Fruit fly (Drosophila melanogaster) whole organism, embryonic: Measurements from ENCODE around the gene LManV.

ENCODE experiments used
- Adf1 ChIP-seq: fragments of 200-800 bp; sonication (Bioruptor generic); IDR thresholded peaks from 2 replicates; pipeline ENCODE4 v1.3.6; 2022; ENCODE audit warnings: missing biosample characterization, missing genetic modification characterization
- Antp ChIP-seq: fragments of 200-800 bp; sonication (Bioruptor generic); optimal IDR thresholded peaks from 3 replicates; lab custom pipeline; 2016; ENCODE audit warnings: missing biosample characterization, missing genetic modification characterization
- Asciz ChIP-seq: fragments of 200-800 bp; sonication (Bioruptor generic); optimal IDR thresholded peaks from 2 replicates; lab custom pipeline; 2017; ENCODE audit warnings: missing biosample characterization, mild to moderate bottlenecking, missing genetic modification characterization, missing genetic modification reagents
- CG10274 ChIP-seq: fragments of 200-800 bp; sonication (Bioruptor generic); optimal IDR thresholded peaks from 3 replicates; lab custom pipeline; 2017; ENCODE audit warnings: missing biosample characterization, mild to moderate bottlenecking, missing genetic modification characterization
- CG11456 ChIP-seq: fragments of 200-800 bp; sonication (Bioruptor generic); IDR thresholded peaks from 3 replicates; pipeline ENCODE4 v1.3.6; 2022; ENCODE audit warnings: missing biosample characterization, missing genetic modification characterization
- CG12071 ChIP-seq: fragments of 200-800 bp; sonication (Bioruptor generic); optimal IDR thresholded peaks from 3 replicates; lab custom pipeline; 2018; ENCODE audit warnings: missing biosample characterization, mild to moderate bottlenecking, missing genetic modification characterization
- CG12236 ChIP-seq: fragments of 200-800 bp; sonication (Bioruptor generic); optimal IDR thresholded peaks from 2 replicates; lab custom pipeline; 2016; ENCODE audit warnings: missing biosample characterization, missing genetic modification characterization
- CG18262 ChIP-seq: fragments of 200-800 bp; optimal IDR thresholded peaks from 3 replicates; lab custom pipeline; 2019; ENCODE audit warnings: missing biosample characterization, mild to moderate bottlenecking, missing genetic modification characterization, moderate library complexity
- CG2678 ChIP-seq: fragments of 200-800 bp; sonication (Bioruptor generic); optimal IDR thresholded peaks from 3 replicates; lab custom pipeline; 2019; ENCODE audit warnings: missing biosample characterization, mild to moderate bottlenecking, missing genetic modification characterization, moderate library complexity
- CG30020 ChIP-seq: fragments of 200-800 bp; optimal IDR thresholded peaks from 2 replicates; lab custom pipeline; 2019; ENCODE audit warnings: missing biosample characterization, mild to moderate bottlenecking, missing genetic modification characterization, moderate library complexity
- CG31388 ChIP-seq: fragments of 200-800 bp; sonication (Bioruptor generic); optimal IDR thresholded peaks from 2 replicates; lab custom pipeline; 2016; ENCODE audit warnings: missing biosample characterization, missing genetic modification characterization
- CG31441 ChIP-seq: fragments of 200-800 bp; sonication (Bioruptor generic); IDR thresholded peaks from 2 replicates; pipeline ENCODE4 v1.3.6; 2022; ENCODE audit warnings: missing biosample characterization, missing genetic modification characterization
- CG32772 ChIP-seq: fragments of 200-800 bp; sonication (Bioruptor generic); IDR thresholded peaks from 2 replicates; pipeline ENCODE4 v1.3.6; 2022; ENCODE audit warnings: missing biosample characterization, missing genetic modification characterization
- CG4282 ChIP-seq: fragments of 200-800 bp; sonication (Bioruptor generic); optimal IDR thresholded peaks from 2 replicates; lab custom pipeline; 2016; ENCODE audit warnings: missing biosample characterization, missing genetic modification characterization
- CG43689 ChIP-seq: fragments of 200-800 bp; sonication (Bioruptor generic); IDR thresholded peaks from 2 replicates; pipeline ENCODE4 v1.3.6; 2022; ENCODE audit warnings: missing biosample characterization, missing genetic modification characterization
- CG4854 ChIP-seq: fragments of 200-800 bp; sonication (Bioruptor generic); optimal IDR thresholded peaks from 2 replicates; lab custom pipeline; 2016; ENCODE audit warnings: missing biosample characterization, missing genetic modification characterization, inconsistent platforms
- CG6254 ChIP-seq: fragments of 200-800 bp; sonication (Bioruptor generic); optimal IDR thresholded peaks from 3 replicates; lab custom pipeline; 2017; ENCODE audit warnings: mild to moderate bottlenecking, missing biosample characterization, missing genetic modification reagents, missing genetic modification characterization
- CG6654 ChIP-seq: fragments of 200-800 bp; sonication (Bioruptor generic); optimal IDR thresholded peaks from 2 replicates; lab custom pipeline; 2017; ENCODE audit warnings: missing biosample characterization, mild to moderate bottlenecking, missing genetic modification characterization
- CG6813 ChIP-seq: fragments of 200-800 bp; sonication (Bioruptor generic); optimal IDR thresholded peaks from 2 replicates; lab custom pipeline; 2017; ENCODE audit warnings: missing biosample characterization, missing genetic modification characterization, mild to moderate bottlenecking, moderate library complexity, missing genetic modification reagents
- CG9437 ChIP-seq: fragments of 200-800 bp; sonication (Bioruptor generic); optimal IDR thresholded peaks from 2 replicates; lab custom pipeline; 2018; ENCODE audit warnings: missing biosample characterization, mild to moderate bottlenecking, missing genetic modification characterization
- Chrac-16 ChIP-seq: fragments of 200-800 bp; sonication (Bioruptor generic); optimal IDR thresholded peaks from 3 replicates; lab custom pipeline; 2016; ENCODE audit warnings: missing biosample characterization, missing genetic modification characterization
- Dek ChIP-seq: fragments of 200-800 bp; sonication (Bioruptor generic); optimal IDR thresholded peaks from 3 replicates; lab custom pipeline; 2019; ENCODE audit warnings: missing biosample characterization, mild to moderate bottlenecking, missing genetic modification characterization, moderate library complexity
- Ets65A ChIP-seq: fragments of 200-800 bp; sonication (Bioruptor generic); peaks from one replicate; lab custom pipeline; 2016; ENCODE audit warnings: missing biosample characterization, missing genetic modification characterization
- Hr39 ChIP-seq: fragments of >200 bp; optimal IDR thresholded peaks from 2 replicates; lab custom pipeline; 2017
- Kr ChIP-seq: fragments of 200-800 bp; sonication (Bioruptor generic); optimal IDR thresholded peaks from 2 replicates; lab custom pipeline; 2017; ENCODE audit warnings: missing biosample characterization, mild to moderate bottlenecking, missing genetic modification characterization
- Meics ChIP-seq: fragments of 200-800 bp; sonication (Bioruptor generic); optimal IDR thresholded peaks from 2 replicates; lab custom pipeline; 2017; ENCODE audit warnings: missing biosample characterization, mild to moderate bottlenecking, missing genetic modification characterization
- NFAT ChIP-seq: fragments of 200-800 bp; sonication (Bioruptor generic); IDR thresholded peaks from 2 replicates; pipeline ENCODE4 v1.3.6; 2022; ENCODE audit warnings: missing biosample characterization, missing genetic modification characterization
- Neu2 ChIP-seq: fragments of 200-800 bp; sonication (Bioruptor generic); optimal IDR thresholded peaks from 3 replicates; lab custom pipeline; 2016; ENCODE audit warnings: missing biosample characterization, missing genetic modification characterization, borderline replicate concordance
- Ravus ChIP-seq: fragments of 200-800 bp; sonication (Bioruptor generic); IDR thresholded peaks from 2 replicates; pipeline ENCODE4 v1.3.6; 2022; ENCODE audit warnings: missing biosample characterization, missing genetic modification characterization
- Ssrp ChIP-seq: fragments of 200-800 bp; sonication (Bioruptor generic); optimal IDR thresholded peaks from 2 replicates; lab custom pipeline; 2018; ENCODE audit warnings: missing biosample characterization, mild to moderate bottlenecking, missing genetic modification characterization, moderate library complexity
- ap ChIP-seq: fragments of 200-800 bp; sonication (Bioruptor generic); IDR thresholded peaks from 2 replicates; pipeline ENCODE4 v1.3.6; 2022; ENCODE audit warnings: missing biosample characterization, missing genetic modification characterization
- ato ChIP-seq: fragments of 200-800 bp; sonication (Bioruptor generic); IDR thresholded peaks from 2 replicates; pipeline ENCODE4 v1.3.6; 2022; ENCODE audit warnings: missing biosample characterization, missing genetic modification characterization; ENCODE audit not compliant: partially characterized antibody
- bowl ChIP-seq: fragments of 200-800 bp; sonication (Bioruptor generic); IDR thresholded peaks from 2 replicates; pipeline ENCODE4 v1.3.6; 2022; ENCODE audit warnings: missing biosample characterization, missing genetic modification characterization
- bsh ChIP-seq, 2 experiments: fragments of 200-800 bp; sonication (Bioruptor generic); optimal IDR thresholded peaks; 2 replicates each; lab custom pipeline; 2017 to 2018; ENCODE audit warnings: mild to moderate bottlenecking in 2 of 2, missing biosample characterization in 2 of 2, missing genetic modification characterization in 2 of 2, moderate library complexity in 1 of 2
- chinmo ChIP-seq: fragments of 200-800 bp; sonication (Bioruptor generic); IDR thresholded peaks from 4 replicates; pipeline ENCODE4 v1.3.6; 2022; ENCODE audit warnings: missing biosample characterization, missing genetic modification characterization; ENCODE audit not compliant: partially characterized antibody
- dati ChIP-seq: fragments of 200-800 bp; sonication (Bioruptor generic); IDR thresholded peaks from 2 replicates; pipeline ENCODE4 v1.3.6; 2022; ENCODE audit warnings: missing biosample characterization, missing genetic modification characterization
- exex ChIP-seq: fragments of 200-800 bp; sonication (Bioruptor generic); optimal IDR thresholded peaks from 4 replicates; lab custom pipeline; 2018; ENCODE audit warnings: missing biosample characterization, mild to moderate bottlenecking, missing genetic modification characterization, moderate library complexity
- fru ChIP-seq: fragments of >200 bp; optimal IDR thresholded peaks from 2 replicates; lab custom pipeline; 2017
- gcm ChIP-seq: fragments of 200-800 bp; sonication (Bioruptor generic); optimal IDR thresholded peaks from 2 replicates; lab custom pipeline; 2019; ENCODE audit warnings: missing biosample characterization, mild to moderate bottlenecking, missing genetic modification characterization, moderate library complexity
- ind ChIP-seq: fragments of 200-800 bp; sonication (Bioruptor generic); optimal IDR thresholded peaks from 3 replicates; lab custom pipeline; 2016; ENCODE audit warnings: missing biosample characterization, missing genetic modification characterization
- lbe ChIP-seq: fragments of 200-800 bp; sonication (Bioruptor generic); optimal IDR thresholded peaks from 2 replicates; lab custom pipeline; 2016; ENCODE audit warnings: missing biosample characterization, mild to moderate bottlenecking, missing genetic modification characterization
- lilli ChIP-seq: fragments of 200-800 bp; sonication (Bioruptor generic); optimal IDR thresholded peaks from 3 replicates; lab custom pipeline; 2016; ENCODE audit warnings: missing biosample characterization, missing genetic modification characterization
- nerfin-2 ChIP-seq: fragments of 200-800 bp; sonication (Bioruptor generic); IDR thresholded peaks from 2 replicates; pipeline ENCODE4 v1.3.6; 2022; ENCODE audit warnings: missing biosample characterization, missing genetic modification characterization; ENCODE audit not compliant: partially characterized antibody
- nom ChIP-seq: fragments of 200-800 bp; sonication (Bioruptor generic); optimal IDR thresholded peaks from 2 replicates; lab custom pipeline; 2017; ENCODE audit warnings: missing biosample characterization, missing genetic modification characterization, mild to moderate bottlenecking, moderate library complexity, missing genetic modification reagents
- odd ChIP-seq: fragments of 200-800 bp; sonication (Bioruptor generic); optimal IDR thresholded peaks from 2 replicates; lab custom pipeline; 2017; ENCODE audit warnings: missing biosample characterization, mild to moderate bottlenecking, missing genetic modification characterization
- ranshi ChIP-seq: fragments of 200-800 bp; sonication (Bioruptor generic); IDR thresholded peaks from 2 replicates; pipeline ENCODE4 v1.3.6; 2022; ENCODE audit warnings: missing biosample characterization, missing genetic modification characterization
- sens-2 ChIP-seq: fragments of 200-800 bp; sonication (Bioruptor generic); IDR thresholded peaks from 2 replicates; pipeline ENCODE4 v1.3.6; 2022; ENCODE audit warnings: missing biosample characterization, missing genetic modification characterization
- sr ChIP-seq: fragments of 200-800 bp; sonication (Bioruptor generic); IDR thresholded peaks from 3 replicates; pipeline ENCODE4 v1.3.6; 2022; ENCODE audit warnings: missing biosample characterization, missing genetic modification characterization
- tap ChIP-seq: fragments of 200-800 bp; optimal IDR thresholded peaks from 3 replicates; lab custom pipeline; 2019; ENCODE audit warnings: missing biosample characterization, mild to moderate bottlenecking, missing genetic modification characterization, moderate library complexity
- tna ChIP-seq: fragments of 200-800 bp; sonication (Bioruptor generic); IDR thresholded peaks from 2 replicates; pipeline ENCODE4 v1.3.6; 2022; ENCODE audit warnings: missing biosample characterization, missing genetic modification characterization; ENCODE audit not compliant: partially characterized antibody
- zen2 ChIP-seq: fragments of 200-800 bp; sonication (Bioruptor generic); IDR thresholded peaks from 3 replicates; pipeline ENCODE4 v1.3.6; 2022; ENCODE audit warnings: missing biosample characterization, missing genetic modification characterization; ENCODE audit not compliant: partially characterized antibody
- zfh2 ChIP-seq: fragments of 200-800 bp; sonication (Bioruptor generic); optimal IDR thresholded peaks from 2 replicates; lab custom pipeline; 2016; ENCODE audit warnings: missing biosample characterization, missing genetic modification characterization

LManV gene

DNA sequence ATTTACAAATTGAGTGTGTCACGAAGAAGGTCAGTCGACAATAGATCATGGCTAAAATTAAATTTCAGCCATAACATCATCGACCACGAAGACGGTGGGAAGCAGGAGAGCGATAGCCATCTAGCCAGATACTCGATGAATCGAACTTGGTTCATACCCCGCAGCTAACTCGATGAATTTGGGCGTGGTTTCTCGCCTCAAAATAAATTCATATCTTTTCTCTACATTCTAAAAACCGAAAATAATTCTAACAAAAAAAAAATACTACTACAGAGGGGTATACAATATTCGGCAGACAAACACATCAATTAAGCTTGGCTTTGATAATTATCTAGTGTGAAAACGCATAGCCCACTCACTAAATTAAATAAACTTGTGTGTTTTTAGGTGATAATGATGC is 43.4 kb downstream of the LManV start (continued):
- TF ChIP-seq CG18262 (tag; lab: Kevin White, UChicago) (no peak), CG30020 (tag; lab: Kevin White, UChicago) (no peak), Chrac-16 (GFP tag; lab: Kevin White, UChicago) (peak; percentile 23), CG4854 (GFP tag; lab: Kevin White, UChicago) (no peak), ap (no peak), CG4282 (GFP tag; lab: Kevin White, UChicago) (no peak), Adf1 (GFP tag; lab: Robert Waterston, UW) (no peak), nom (no peak), Meics (GFP tag; lab: Kevin White, UChicago) (no peak), zfh2 (peak; percentile 33), Kr (no peak), lbe (no peak), Hr39 (lab: Kevin White, UChicago) (no peak), sr (peak; percentile 30; the same call in 1 of the 3 replicates), fru (lab: Kevin White, UChicago) (no peak), CG11456 (GFP tag; lab: Robert Waterston, UW) (no peak), dati (GFP tag; lab: Robert Waterston, UW) (no peak), nerfin-2 (GFP tag; lab: Robert Waterston, UW) (no peak), ind (GFP tag; lab: Kevin White, UChicago) (peak; percentile 32), tap (no peak), bsh (GFP tag; optimal IDR thresholded peaks at IDR 0.05; lab: Kevin White, UChicago) (no peak), CG2678 (tag; lab: Kevin White, UChicago) (peak; percentile 46), CG12071 (GFP tag; lab: Kevin White, UChicago) (no peak), Asciz (GFP tag; lab: Kevin White, UChicago) (no peak), CG31388 (GFP tag; lab: Kevin White, UChicago) (no peak), Antp (no peak), ato (GFP tag; lab: Robert Waterston, UW) (no peak), Ets65A (no peak), gcm (GFP tag; lab: Kevin White, UChicago) (no peak), NFAT (no peak), exex (tag; lab: Kevin White, UChicago) (no peak), CG12236 (GFP tag; lab: Kevin White, UChicago) (no peak), tna (GFP tag; lab: Robert Waterston, UW) (no peak), bowl (no peak), Ssrp (tag; lab: Kevin White, UChicago) (no peak), CG6654 (no peak), CG9437 (peak; percentile 2), odd (GFP tag; lab: Kevin White, UChicago) (no peak), CG31441 (no peak), CG6254 (no peak), zen2 (GFP tag; lab: Robert Waterston, UW) (no peak), Neu2 (GFP tag; lab: Kevin White, UChicago) (no peak), Ravus (GFP tag; lab: Robert Waterston, UW) (no peak; the same call in 1 of the 2 replicates), sens-2 (GFP tag; lab: Robert Waterston, UW) (no peak), CG10274 (GFP tag; lab: Kevin White, UChicago) (no peak), chinmo (peak; percentile 57; the same call in 1 of the 4 replicates), lilli (GFP tag; lab: Kevin White, UChicago) (peak; percentile 34), CG43689 (no peak), CG6813 (GFP tag; lab: Kevin White, UChicago) (no peak), ranshi (GFP tag; lab: Robert Waterston, UW) (0 out of 2 replicates have a peak, but pooled peaks have one; percentile 14), Dek (no peak), CG32772 (GFP tag; lab: Robert Waterston, UW) (no peak)
